Fruit fly (Drosophila melanogaster) whole organism, larva: Measurements from ENCODE around the gene Lar.

ENCODE experiments used
- noc ChIP-seq: fragments of 200-800 bp; sonication (Bioruptor generic); optimal IDR thresholded peaks from 3 replicates; lab custom pipeline; 2019; ENCODE audit warnings: missing biosample characterization, mild to moderate bottlenecking, missing genetic modification characterization, moderate library complexity

The Lar gene

DNA sequence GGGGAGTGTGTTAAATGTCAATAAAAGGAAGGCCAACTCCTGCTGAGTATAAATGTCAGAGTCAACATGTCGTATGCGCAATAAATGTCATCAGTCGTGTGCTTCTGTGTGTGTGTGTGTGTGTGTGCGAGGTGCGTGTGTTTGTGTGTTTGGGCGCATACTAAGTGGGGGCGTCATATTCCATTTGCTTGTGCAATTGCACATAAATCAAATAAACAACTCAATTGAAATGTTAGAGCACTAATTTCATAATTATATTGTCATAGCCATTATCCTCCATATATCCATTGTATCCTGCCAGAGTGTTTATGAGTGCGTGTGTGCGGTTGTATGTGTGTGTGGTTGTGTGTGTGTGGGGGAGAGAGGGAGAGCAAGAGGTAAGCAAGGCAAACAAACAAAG lies 7.7 kb downstream of the Lar start:
- no peak for TF ChIP-seq noc (tag; lab: Kevin White, UChicago)

DNA sequence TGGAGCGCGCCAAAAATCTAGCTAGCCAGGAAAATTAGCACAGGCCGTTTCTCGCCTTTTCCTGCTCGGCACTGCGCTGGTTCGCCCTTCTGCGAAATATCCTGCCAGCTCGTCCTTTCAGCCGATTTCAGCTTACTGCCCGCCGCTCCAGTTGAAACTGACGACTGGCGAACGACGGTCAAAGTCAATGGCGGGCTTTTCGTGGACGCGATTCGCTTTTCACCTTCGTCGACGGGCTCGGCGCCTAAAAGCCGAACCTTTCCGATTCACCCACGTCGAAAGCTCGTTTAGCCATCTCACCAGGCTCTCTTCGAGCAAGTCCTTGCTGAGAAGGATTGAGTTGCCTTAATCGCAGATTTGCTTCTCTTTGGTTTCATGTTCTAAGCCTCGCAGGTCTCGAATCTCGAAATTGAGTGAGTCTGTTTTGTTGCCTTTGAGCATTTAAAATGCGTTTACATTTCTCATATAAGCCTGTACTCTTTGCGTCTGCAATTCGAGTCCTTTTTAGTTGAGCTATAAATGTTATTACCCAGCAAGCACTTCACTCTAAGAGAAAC lies 19.0 kb downstream of the Lar start:
- TF ChIP-seq noc (tag; lab: Kevin White, UChicago): no peak

DNA sequence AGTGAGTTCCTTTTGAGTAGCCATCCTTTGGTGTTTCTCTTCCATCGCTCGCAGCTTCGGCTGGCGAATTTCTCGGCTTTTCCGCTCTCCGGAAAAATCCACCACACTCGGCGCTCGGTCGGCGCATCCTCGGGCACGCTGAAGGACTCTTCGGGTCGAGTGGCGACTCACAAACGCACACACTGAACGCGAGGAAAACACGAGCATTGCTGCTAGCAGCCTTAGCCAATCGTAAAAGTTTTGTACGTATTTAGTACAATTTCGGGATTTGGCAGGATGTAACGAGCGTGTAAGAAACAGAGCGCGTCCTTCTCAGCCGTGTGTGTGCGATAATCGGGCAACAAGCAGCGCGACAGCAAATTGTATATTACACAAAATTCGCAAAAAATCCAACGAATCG lies 19.9 kb downstream of the Lar start, which contains the start of gene CG46244:
Gene CG46244 (plus strand): TSS at position 252 of the 400 bp plus-strand sequence.
- TF ChIP-seq noc (tag; lab: Kevin White, UChicago): no peak

DNA sequence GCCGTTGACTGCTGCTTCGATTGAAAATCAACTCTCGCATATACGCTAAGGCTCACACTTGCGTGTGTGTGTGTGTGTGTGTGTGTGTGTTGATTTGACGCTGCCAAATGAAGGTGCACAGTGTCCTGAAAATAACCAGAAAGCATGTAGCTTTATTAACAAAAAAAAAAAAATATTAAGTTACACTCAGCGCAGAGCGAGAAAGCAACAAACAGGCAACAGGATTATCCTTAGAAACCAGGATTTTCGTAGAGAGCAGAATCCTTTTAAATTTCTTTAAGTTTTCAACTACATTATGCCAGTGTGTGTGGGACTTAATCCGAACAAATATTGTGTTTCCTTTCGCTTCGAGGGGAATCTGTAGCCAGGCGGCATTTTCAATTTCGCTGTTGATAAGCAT lies 41.6 kb downstream of the Lar start:
- no peak for TF ChIP-seq noc (tag; lab: Kevin White, UChicago)

DNA sequence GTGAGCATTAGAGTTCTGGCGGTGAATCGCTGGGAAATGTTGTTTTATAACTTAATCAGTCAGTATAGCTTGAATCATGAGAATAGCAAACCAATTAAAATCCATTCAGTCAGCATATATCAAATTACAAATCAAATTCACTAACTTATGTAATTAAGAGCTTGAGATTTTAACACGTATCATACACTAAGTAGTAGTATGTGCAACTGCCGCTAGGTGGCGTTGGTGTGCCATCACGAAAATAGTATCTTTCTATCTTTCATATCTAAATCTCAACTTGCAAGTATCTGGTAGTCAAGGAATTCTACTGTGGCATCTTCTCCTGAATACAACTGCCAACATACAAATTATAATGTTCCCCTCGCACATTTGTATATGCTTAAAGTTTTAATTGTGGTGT lies 47.6 kb downstream of the Lar start:
- TF ChIP-seq noc (tag; lab: Kevin White, UChicago): no peak

DNA sequence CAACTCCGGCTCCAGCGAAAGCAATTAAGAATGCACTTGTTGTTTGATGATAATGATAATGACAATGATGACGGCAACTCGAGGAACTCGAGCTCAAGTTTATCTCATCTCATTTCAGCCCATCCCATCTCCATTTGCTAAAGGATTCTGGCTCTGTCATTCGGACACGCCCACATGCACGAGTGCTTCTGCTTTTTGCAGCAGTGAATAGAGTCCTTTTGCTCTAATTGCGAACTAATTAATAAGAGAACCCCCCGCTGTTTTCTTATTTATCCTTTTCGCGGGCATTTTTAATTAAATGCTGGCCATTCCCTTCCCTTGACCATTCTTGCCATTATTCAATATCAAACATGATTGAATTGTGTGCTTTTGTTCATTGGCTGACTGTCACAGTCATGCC lies 91.9 kb downstream of the Lar start:
- TF ChIP-seq noc (tag; lab: Kevin White, UChicago): no peak

DNA sequence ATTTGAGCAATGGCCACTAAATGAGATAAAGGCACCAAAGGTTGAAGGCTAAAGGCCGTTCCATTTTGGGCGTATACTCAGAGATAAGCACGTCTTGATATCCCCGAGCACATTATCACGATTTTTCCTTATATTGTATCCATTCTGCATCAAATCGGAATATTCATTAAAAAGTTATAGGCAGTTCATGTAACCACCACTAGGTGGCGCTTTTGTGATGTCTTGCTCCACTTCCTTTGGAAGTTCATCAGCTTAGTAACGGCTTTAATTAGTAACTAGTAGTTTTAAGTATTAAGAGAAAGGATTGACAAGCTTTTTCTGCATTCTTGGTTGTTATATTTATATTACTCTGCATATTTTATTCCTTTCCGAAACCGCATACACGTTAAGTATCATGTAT lies 96.1 kb downstream of the Lar start:
- TF ChIP-seq noc (tag; lab: Kevin White, UChicago): no peak

DNA sequence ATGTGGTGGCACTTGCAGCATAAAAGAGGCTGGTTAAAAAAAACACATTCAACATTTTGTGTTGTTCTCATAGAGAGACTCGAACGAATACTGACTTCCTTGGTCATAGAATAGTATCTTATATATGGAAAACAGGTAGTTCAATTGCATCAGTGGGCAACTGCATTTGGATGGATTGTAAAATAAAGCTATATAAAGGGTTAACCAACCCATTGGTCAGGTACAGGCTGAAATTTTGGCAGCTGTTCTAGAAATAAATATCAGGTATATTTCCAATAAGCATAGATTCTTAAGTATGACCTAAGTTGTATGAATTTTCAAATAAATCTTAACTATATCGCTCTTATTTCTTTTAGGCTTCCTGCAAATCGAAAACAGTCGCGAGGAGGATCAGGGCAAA lies 114.4 kb downstream of the Lar start, which contains the start of gene scw:
Gene scw (minus strand): TSS at position 101 of the 400 bp plus-strand sequence.
- no peak for TF ChIP-seq noc (tag; lab: Kevin White, UChicago)

DNA sequence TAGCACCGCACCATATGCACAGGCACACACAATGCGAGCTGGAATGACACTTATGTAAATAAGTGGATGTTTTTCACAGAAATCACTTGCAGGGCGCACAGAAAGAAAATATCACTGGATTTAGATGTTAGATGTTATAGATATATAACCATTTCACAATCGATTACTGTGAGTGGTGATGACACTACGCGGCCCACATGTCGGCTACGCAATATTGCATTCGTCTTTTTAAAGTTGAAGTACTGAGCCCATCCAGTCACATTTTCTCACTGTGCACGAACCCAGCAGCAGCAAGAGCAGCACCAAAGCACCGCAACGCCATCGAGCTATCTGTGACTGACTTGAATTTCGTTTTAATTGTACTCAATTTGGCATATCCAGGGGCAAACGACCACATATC lies 136.1 kb downstream of the Lar start:
- TF ChIP-seq noc (tag; lab: Kevin White, UChicago): no peak

DNA sequence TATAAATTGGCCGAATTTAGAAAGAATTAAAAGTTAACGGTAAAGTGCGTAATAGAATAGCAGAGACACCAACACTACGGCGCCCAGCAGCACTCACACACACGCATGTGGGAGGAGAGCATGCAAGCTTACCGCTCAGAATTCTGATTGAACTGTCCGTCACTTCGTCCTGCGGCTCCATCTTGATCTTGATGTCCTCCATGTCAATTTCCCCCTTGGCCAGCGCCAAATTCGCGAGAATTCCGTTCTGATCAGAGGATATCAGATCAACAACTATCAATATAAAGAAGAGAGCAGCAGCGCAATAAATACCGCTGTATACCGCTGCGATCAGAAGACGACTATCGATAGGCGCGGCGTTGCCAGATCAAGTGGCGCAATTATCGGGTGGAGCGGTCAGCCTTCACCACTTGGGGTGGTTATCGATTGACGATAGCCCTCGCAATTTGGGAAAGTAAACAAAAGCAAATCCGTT lies 149.2 kb downstream of the Lar start, which contains the start of the genes CG10462 and Nf-YB:
Gene CG10462 (minus strand): TSS at position 346 of the 475 bp plus-strand sequence.
Gene Nf-YB (plus strand): TSS at position 410 of the 475 bp plus-strand sequence.
- TF ChIP-seq noc (tag; lab: Kevin White, UChicago): no peak

DNA sequence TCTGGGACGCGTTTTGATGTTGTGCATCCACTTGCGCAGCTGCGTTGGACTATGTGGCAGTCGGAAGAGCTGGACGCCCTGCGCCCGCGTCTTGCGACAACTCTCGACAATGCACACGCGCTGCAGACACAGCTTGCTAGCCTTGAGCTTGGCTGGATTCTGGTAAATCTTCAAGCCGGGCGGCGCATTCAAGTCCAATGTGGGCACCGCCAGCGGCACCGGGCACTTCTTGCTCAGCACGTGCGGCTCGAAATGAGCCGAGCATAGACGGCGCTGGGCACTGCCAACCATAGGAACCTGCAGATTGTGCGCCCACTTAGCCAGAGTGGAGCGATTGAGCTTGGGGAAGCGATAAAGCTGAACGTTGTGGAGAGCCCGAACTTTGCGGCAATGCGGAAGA lies 164.1 kb downstream of the Lar start:
- no peak for TF ChIP-seq noc (tag; lab: Kevin White, UChicago)

DNA sequence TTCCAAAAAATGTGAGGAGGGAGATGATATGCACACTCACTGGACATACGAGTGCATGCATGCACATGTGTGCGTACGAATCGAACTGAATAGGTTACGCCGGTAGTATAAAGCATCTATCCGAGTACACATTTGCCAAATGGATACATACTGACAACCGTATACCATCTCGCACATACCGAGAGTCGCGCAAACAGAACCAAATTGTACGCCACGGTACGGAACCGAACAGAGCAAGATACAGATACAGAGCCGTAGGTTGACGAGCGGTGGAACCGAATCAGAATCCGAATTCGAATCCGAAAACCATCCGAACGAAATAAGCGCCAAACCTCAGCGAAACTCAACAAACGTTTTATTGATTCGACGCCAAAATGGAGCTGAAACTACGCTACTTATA lies 168.6 kb downstream of the Lar start:
- TF ChIP-seq noc (tag; lab: Kevin White, UChicago): no peak

DNA sequence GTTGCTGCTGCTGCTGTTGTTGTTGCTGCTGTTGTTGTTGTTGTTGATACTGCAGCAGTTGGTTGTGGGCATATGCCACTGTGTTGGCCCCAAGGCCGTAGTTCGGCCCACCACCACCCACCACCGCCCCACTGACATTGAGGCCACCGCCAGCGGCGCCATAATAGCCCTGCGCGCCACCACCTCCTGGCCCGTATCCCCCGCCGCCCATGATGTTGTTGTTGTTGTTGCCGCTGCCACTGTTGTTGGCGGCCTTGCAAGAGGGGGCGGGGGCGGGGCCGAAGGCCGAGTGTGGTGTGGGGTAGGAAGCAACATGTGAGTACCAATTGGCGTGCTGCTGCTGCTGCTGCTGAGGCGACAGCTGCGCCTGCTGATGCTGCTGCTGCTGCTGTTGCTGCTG lies 169.6 kb downstream of the Lar start:
- no peak for TF ChIP-seq noc (tag; lab: Kevin White, UChicago)

DNA sequence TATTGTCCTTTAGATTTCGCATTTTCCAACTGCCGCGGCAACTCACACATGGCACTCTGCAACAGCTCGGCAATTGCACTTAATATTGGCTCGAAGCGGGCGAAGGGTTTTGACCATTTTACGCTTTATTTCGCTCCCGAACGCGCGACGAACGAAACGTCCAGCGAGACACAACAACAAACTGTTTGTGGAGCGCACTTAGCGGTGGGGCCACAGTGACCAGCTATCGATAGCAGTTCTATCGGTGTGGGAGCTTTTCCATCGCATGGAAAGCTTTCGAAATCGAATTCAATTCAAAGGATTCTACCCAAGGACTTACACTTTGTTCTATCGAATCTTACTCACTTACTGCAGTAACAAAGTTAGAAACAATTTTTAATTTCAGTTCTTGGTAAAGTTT lies 170.3 kb downstream of the Lar start, which contains the start of gene CG10631:
Gene CG10631 (minus strand): TSS at position 189 of the 400 bp plus-strand sequence.
- no peak for TF ChIP-seq noc (tag; lab: Kevin White, UChicago)

DNA sequence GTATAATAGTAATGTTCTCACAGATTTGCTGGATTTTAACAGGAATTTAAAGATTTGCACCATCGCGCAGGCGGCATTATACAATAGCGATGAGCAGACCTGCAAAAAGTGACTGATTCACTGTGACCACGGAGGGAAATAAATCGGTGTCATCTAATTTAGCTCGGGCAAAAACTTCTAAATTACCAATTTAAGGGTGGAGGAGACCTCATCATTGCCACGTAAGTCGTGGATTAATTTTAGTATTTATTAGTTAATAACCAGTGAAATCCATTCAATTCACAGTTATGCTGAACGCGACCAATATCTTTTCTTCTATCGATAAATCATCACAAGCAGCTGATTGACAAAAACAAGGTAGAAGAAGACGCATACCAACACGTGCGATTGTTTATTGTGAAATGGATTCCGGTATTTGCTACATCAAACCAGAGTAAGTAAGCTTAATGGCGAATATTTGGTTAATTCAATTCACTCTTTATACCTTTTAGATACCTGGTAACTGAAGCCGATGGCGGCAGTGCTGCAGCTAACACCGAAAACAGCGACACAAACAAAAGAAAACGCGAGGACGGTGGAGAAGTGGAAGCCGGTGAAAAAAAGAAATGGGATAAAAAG lies 172.2 kb downstream of the Lar start, which contains the start of the genes CG10628 and Dus3:
Gene CG10628 (minus strand): TSS at position 105 of the 618 bp plus-strand sequence.
Gene Dus3 (plus strand): TSS at position 369 of the 618 bp plus-strand sequence.
- peak; percentile 85 for TF ChIP-seq noc (tag; lab: Kevin White, UChicago)

DNA sequence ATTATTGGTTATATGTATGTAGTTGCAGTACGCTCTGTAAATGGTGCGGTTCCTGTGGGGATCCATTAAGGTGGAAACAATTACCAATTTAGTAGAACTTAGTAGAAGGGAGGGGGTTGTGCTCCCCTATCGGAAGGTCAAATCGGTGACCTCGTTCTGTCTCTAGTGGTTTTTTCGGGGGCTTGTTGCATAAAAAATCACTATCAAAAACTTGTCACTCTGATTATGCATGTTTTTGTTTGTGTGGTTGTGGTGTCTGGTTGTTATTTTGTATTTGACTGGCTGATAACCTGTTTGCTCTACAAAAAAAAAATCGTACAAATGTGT lies 177.0 kb downstream of the Lar start:
- no peak for TF ChIP-seq noc (tag; lab: Kevin White, UChicago)
